Fruit fly (Drosophila melanogaster) whole organism, embryonic: ENCODE measurements around the gene CG3008.

ENCODE experiments used
- Antp ChIP-seq: fragments of 200-800 bp; sonication (Bioruptor generic); optimal IDR thresholded peaks from 3 replicates; lab custom pipeline; 2016; ENCODE audit warnings: missing biosample characterization, missing genetic modification characterization
- Atf-2 ChIP-seq: fragments of 200-800 bp; sonication (Bioruptor generic); optimal IDR thresholded peaks from 2 replicates; lab custom pipeline; 2016; ENCODE audit warnings: missing biosample characterization, missing genetic modification characterization
- Atf6 ChIP-seq: fragments of 200-800 bp; sonication (Bioruptor generic); IDR thresholded peaks from 2 replicates; pipeline ENCODE4 v1.3.6; 2022; ENCODE audit warnings: missing biosample characterization, missing genetic modification characterization
- BEAF-32 ChIP-seq: fragments of 200-800 bp; sonication (Bioruptor generic); optimal IDR thresholded peaks from 3 replicates; lab custom pipeline; 2017; ENCODE audit warnings: missing biosample characterization, missing genetic modification characterization, mild to moderate bottlenecking, moderate library complexity, missing genetic modification reagents
- BtbVII ChIP-seq: fragments of 200-800 bp; sonication (Bioruptor generic); optimal IDR thresholded peaks from 3 replicates; lab custom pipeline; 2017; ENCODE audit warnings: missing biosample characterization, mild to moderate bottlenecking, missing genetic modification characterization
- C15 ChIP-seq: fragments of 200-800 bp; sonication (Bioruptor generic); IDR thresholded peaks from 3 replicates; pipeline ENCODE4 v1.3.6; 2022; ENCODE audit warnings: missing biosample characterization, missing genetic modification characterization
- CG10543 ChIP-seq: fragments of 200-800 bp; sonication (Bioruptor generic); optimal IDR thresholded peaks from 3 replicates; lab custom pipeline; 2017; ENCODE audit warnings: missing biosample characterization, mild to moderate bottlenecking, missing genetic modification characterization, moderate library complexity
- CG1529 ChIP-seq: fragments of 200-800 bp; sonication (Bioruptor generic); optimal IDR thresholded peaks from 3 replicates; lab custom pipeline; 2018; ENCODE audit warnings: missing biosample characterization, missing genetic modification characterization
- CG17328 ChIP-seq: fragments of 200-800 bp; sonication (Bioruptor generic); IDR thresholded peaks from 2 replicates; pipeline ENCODE4 v1.3.6; 2022; ENCODE audit warnings: missing biosample characterization, missing genetic modification characterization
- CG18619 ChIP-seq: fragments of 200-800 bp; sonication (Bioruptor generic); optimal IDR thresholded peaks from 3 replicates; lab custom pipeline; 2017; ENCODE audit warnings: missing biosample characterization, mild to moderate bottlenecking, missing genetic modification characterization
- CG4820 ChIP-seq: fragments of 200-800 bp; sonication (Bioruptor generic); optimal IDR thresholded peaks from 3 replicates; lab custom pipeline; 2016; ENCODE audit warnings: missing biosample characterization, missing genetic modification characterization
- CG5180 ChIP-seq: fragments of 200-800 bp; sonication (Bioruptor generic); optimal IDR thresholded peaks from 3 replicates; lab custom pipeline; 2017; ENCODE audit warnings: missing biosample characterization, missing genetic modification characterization, mild to moderate bottlenecking, moderate library complexity, missing genetic modification reagents
- CG5953 ChIP-seq: fragments of 200-800 bp; sonication (Bioruptor generic); IDR thresholded peaks from 2 replicates; pipeline ENCODE4 v1.3.6; 2022; ENCODE audit warnings: missing biosample characterization, missing genetic modification characterization
- CG6272 ChIP-seq: fragments of 200-800 bp; sonication (Bioruptor generic); IDR thresholded peaks from 2 replicates; pipeline ENCODE4 v1.3.6; 2022; ENCODE audit warnings: missing biosample characterization, missing genetic modification characterization
- CG6791 ChIP-seq: fragments of 200-800 bp; sonication (Bioruptor generic); IDR thresholded peaks from 3 replicates; pipeline ENCODE4 v1.3.6; 2022; ENCODE audit warnings: missing biosample characterization, missing genetic modification characterization; ENCODE audit not compliant: partially characterized antibody
- CG7786 ChIP-seq: fragments of 200-800 bp; sonication (Bioruptor generic); optimal IDR thresholded peaks from 2 replicates; lab custom pipeline; 2016; ENCODE audit warnings: missing biosample characterization, missing genetic modification characterization
- CG8089 ChIP-seq: fragments of 200-800 bp; sonication (Bioruptor generic); optimal IDR thresholded peaks from 3 replicates; lab custom pipeline; 2016; ENCODE audit warnings: missing biosample characterization, missing genetic modification characterization
- CG8388 ChIP-seq: fragments of 200-800 bp; sonication (Bioruptor generic); optimal IDR thresholded peaks from 2 replicates; lab custom pipeline; 2019; ENCODE audit warnings: missing biosample characterization, mild to moderate bottlenecking, missing genetic modification characterization, moderate library complexity
- CG8944 ChIP-seq: fragments of 200-800 bp; sonication (Bioruptor generic); optimal IDR thresholded peaks from 3 replicates; lab custom pipeline; 2016; ENCODE audit warnings: missing biosample characterization, missing genetic modification characterization
- CkIIα-i1 ChIP-seq: fragments of 200-800 bp; sonication (Bioruptor generic); IDR thresholded peaks from 2 replicates; pipeline ENCODE4 v1.3.6; 2022; ENCODE audit warnings: missing biosample characterization, missing genetic modification characterization
- MBD-R2 ChIP-seq: fragments of 200-800 bp; sonication (Bioruptor generic); IDR thresholded peaks from 2 replicates; pipeline ENCODE4 v1.3.6; 2022; ENCODE audit warnings: missing biosample characterization, missing genetic modification characterization
- MESR4 ChIP-seq: fragments of 200-800 bp; sonication (Bioruptor generic); optimal IDR thresholded peaks from 2 replicates; lab custom pipeline; 2018; ENCODE audit warnings: missing biosample characterization, mild to moderate bottlenecking, missing genetic modification characterization, moderate library complexity
- Meics ChIP-seq: fragments of 200-800 bp; sonication (Bioruptor generic); optimal IDR thresholded peaks from 2 replicates; lab custom pipeline; 2017; ENCODE audit warnings: missing biosample characterization, mild to moderate bottlenecking, missing genetic modification characterization
- NC2α ChIP-seq: fragments of 200-800 bp; sonication (Bioruptor generic); optimal IDR thresholded peaks from 2 replicates; lab custom pipeline; 2016; ENCODE audit warnings: missing biosample characterization, missing genetic modification characterization
- NC2β ChIP-seq: fragments of 200-800 bp; sonication (Bioruptor generic); optimal IDR thresholded peaks from 2 replicates; lab custom pipeline; 2016; ENCODE audit warnings: missing biosample characterization, missing genetic modification characterization
- Oaz ChIP-seq: fragments of 200-800 bp; sonication (Bioruptor generic); IDR thresholded peaks from 2 replicates; pipeline ENCODE4 v1.3.6; 2022; ENCODE audit warnings: missing biosample characterization, missing genetic modification characterization
- Ptx1 ChIP-seq: fragments of 200-800 bp; sonication (Bioruptor generic); IDR thresholded peaks from 2 replicates; pipeline ENCODE4 v1.3.6; 2022; ENCODE audit warnings: missing biosample characterization, missing genetic modification characterization
- Side ChIP-seq: fragments of 200-800 bp; sonication (Bioruptor generic); optimal IDR thresholded peaks from 2 replicates; lab custom pipeline; 2016; ENCODE audit warnings: missing biosample characterization, missing genetic modification characterization
- Spps ChIP-seq: fragments of 200-800 bp; sonication (Bioruptor generic); optimal IDR thresholded peaks from 2 replicates; lab custom pipeline; 2018; ENCODE audit warnings: missing biosample characterization, mild to moderate bottlenecking, missing genetic modification characterization
- al ChIP-seq: fragments of 200-800 bp; sonication (Bioruptor generic); IDR thresholded peaks from 2 replicates; pipeline ENCODE4 v1.3.6; 2022; ENCODE audit warnings: missing biosample characterization, missing genetic modification characterization
- cas ChIP-seq: fragments of 200-800 bp; sonication (Bioruptor generic); IDR thresholded peaks from 2 replicates; pipeline ENCODE4 v1.3.6; 2022; ENCODE audit warnings: missing biosample characterization, missing genetic modification characterization
- crol ChIP-seq: fragments of 200-800 bp; sonication (Bioruptor generic); IDR thresholded peaks from 2 replicates; pipeline ENCODE4 v1.3.6; 2022; ENCODE audit warnings: missing biosample characterization, missing genetic modification characterization
- dan ChIP-seq: fragments of 200-800 bp; sonication (Bioruptor generic); IDR thresholded peaks from 2 replicates; pipeline ENCODE4 v1.3.6; 2022; ENCODE audit warnings: missing biosample characterization, missing genetic modification characterization
- ems ChIP-seq: fragments of 200-800 bp; sonication (Bioruptor generic); optimal IDR thresholded peaks from 3 replicates; lab custom pipeline; 2016; ENCODE audit warnings: missing biosample characterization, missing genetic modification characterization
- ewg ChIP-seq: fragments of 200-800 bp; sonication (Bioruptor generic); optimal IDR thresholded peaks from 3 replicates; lab custom pipeline; 2017; ENCODE audit warnings: mild to moderate bottlenecking, missing biosample characterization, missing genetic modification reagents, missing genetic modification characterization
- gfzf ChIP-seq: fragments of 200-800 bp; sonication (Bioruptor generic); optimal IDR thresholded peaks from 2 replicates; lab custom pipeline; 2016; ENCODE audit warnings: missing biosample characterization, mild to moderate bottlenecking, missing genetic modification characterization, moderate library complexity
- h ChIP-seq: fragments of >200 bp; optimal IDR thresholded peaks from 2 replicates; lab custom pipeline; 2017
- hth ChIP-seq: fragments of >200 bp; optimal IDR thresholded peaks from 2 replicates; lab custom pipeline; 2017; ENCODE audit warnings: inconsistent platforms
- jigr1 ChIP-seq: fragments of 200-800 bp; sonication (Bioruptor generic); IDR thresholded peaks from 3 replicates; pipeline ENCODE4 v1.3.6; 2022; ENCODE audit warnings: missing biosample characterization, missing genetic modification characterization
- maf-S ChIP-seq: fragments of 200-800 bp; sonication (Bioruptor generic); optimal IDR thresholded peaks from 2 replicates; lab custom pipeline; 2016; ENCODE audit warnings: missing biosample characterization, missing genetic modification characterization
- pros ChIP-seq: fragments of 200-800 bp; sonication (Bioruptor generic); optimal IDR thresholded peaks from 3 replicates; lab custom pipeline; 2019; ENCODE audit warnings: missing biosample characterization, mild to moderate bottlenecking, missing genetic modification characterization, moderate library complexity
- sens-2 ChIP-seq: fragments of 200-800 bp; sonication (Bioruptor generic); IDR thresholded peaks from 2 replicates; pipeline ENCODE4 v1.3.6; 2022; ENCODE audit warnings: missing biosample characterization, missing genetic modification characterization
- slou ChIP-seq: fragments of 200-800 bp; sonication (Bioruptor generic); optimal IDR thresholded peaks from 3 replicates; lab custom pipeline; 2016; ENCODE audit warnings: missing biosample characterization, missing genetic modification characterization
- sob ChIP-seq: fragments of 200-800 bp; sonication (Bioruptor generic); IDR thresholded peaks from 2 replicates; pipeline ENCODE4 v1.3.6; 2022; ENCODE audit warnings: missing biosample characterization, missing genetic modification characterization
- ssp ChIP-seq: fragments of 200-800 bp; sonication (Bioruptor generic); IDR thresholded peaks from 2 replicates; pipeline ENCODE4 v1.3.6; 2022; ENCODE audit warnings: missing biosample characterization, missing genetic modification characterization
- tup ChIP-seq: fragments of 200-800 bp; sonication (Bioruptor generic); optimal IDR thresholded peaks from 2 replicates; lab custom pipeline; 2016; ENCODE audit warnings: missing biosample characterization, mild to moderate bottlenecking, missing genetic modification characterization, moderate library complexity
- unpg ChIP-seq: fragments of 200-800 bp; sonication (Bioruptor generic); optimal IDR thresholded peaks from 3 replicates; lab custom pipeline; 2018; ENCODE audit warnings: missing biosample characterization, mild to moderate bottlenecking, missing genetic modification characterization, moderate library complexity
- vvl ChIP-seq: fragments of 200-800 bp; sonication (Bioruptor generic); IDR thresholded peaks from 2 replicates; pipeline ENCODE4 v1.3.6; 2022; ENCODE audit warnings: missing biosample characterization, missing genetic modification characterization

Gene CG3008

DNA sequence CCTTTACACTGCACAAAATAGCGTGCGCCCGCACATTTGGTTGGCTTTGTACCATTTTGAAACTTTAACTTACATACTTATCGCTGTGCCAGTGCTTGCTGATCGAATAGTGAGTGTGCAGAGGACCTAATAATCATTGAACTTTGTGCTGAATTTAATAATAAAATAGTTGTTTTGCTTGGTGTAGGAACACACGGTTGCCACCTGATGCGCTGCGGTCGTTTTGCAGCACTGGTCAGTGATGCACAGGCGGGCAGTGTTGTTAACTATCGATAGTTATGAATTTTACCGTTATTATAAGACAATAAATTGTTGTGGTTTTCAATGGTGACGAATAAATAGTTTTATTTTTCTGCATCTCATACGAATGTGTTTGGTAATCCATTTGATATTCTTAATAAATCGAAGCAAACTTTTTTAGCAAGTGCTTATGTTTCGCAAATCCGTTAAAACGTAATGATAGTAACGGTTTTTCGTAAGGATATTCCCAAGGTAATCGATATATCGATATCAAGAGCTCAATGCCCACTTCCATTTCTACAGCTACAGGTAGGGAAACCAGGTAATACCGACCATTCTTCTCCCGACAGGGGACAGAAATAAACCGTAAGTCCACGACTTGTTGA, 45.2 kb upstream of the CG3008 start, which contains the start of the genes tank and CG12194 (continued):
- peak; percentile 99 for TF ChIP-seq Atf6 (GFP tag; lab: Robert Waterston, UW)

DNA sequence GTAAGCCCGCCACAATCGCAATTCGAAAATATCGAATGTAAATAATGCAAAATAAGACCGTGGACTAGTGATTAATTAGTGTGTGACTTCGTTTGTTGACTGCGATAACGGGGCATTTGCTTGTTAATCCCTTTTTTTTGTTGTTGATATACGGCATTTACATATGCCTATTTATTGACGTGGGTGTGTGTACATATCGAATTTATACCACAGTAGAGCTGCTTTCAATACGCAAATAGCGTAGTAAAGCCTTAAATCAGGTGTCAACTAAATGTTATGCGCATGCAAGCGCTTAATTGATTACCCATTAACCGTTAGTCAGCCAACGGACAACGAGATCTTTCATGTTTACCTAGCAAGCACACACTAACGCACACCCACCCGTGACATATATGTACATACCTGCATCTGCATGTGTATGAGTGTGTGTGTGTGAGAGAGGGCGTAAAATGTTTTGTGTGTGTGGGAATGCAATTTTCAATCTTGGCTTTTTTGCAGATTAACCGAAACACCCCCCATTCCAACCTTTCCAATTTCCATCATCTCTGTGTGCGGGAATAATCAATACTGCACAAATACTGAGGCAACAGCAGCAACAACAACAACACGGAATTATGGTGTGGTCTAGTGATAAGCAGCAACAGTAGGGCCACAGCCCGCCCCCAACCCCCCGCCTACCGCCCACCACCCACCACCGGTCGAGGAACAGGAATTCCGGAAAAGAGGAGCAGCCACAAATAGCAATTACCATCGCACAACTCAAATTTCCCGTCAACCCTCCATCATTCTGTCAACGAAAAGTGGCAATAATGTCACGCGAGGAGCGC, 44.4 kb upstream of the CG3008 start:
- TF ChIP-seq hth (lab: Kevin White, UChicago) (no peak), CG7786 (GFP tag; lab: Kevin White, UChicago) (no peak), BtbVII (GFP tag; lab: Kevin White, UChicago) (no peak), CG18619 (GFP tag; lab: Kevin White, UChicago) (no peak), maf-S (GFP tag; lab: Kevin White, UChicago) (peak; percentile 10), ewg (GFP tag; lab: Kevin White, UChicago) (peak; percentile 1), NC2β (GFP tag; lab: Kevin White, UChicago) (no peak), Spps (tag; lab: Kevin White, UChicago) (peak; percentile 5), CG8089 (no peak), CkIIα-i1 (no peak), unpg (GFP tag; lab: Kevin White, UChicago) (peak; percentile 25), dan (GFP tag; lab: Robert Waterston, UW) (no peak), CG6791 (GFP tag; lab: Robert Waterston, UW) (no peak), sob (GFP tag; lab: Robert Waterston, UW) (0 out of 2 replicates have a peak, but pooled peaks have one; percentile 38), CG5180 (GFP tag; lab: Kevin White, UChicago) (peak; percentile 60), Side (GFP tag; lab: Kevin White, UChicago) (no peak), sens-2 (GFP tag; lab: Robert Waterston, UW) (peak; percentile 36; the same call in 1 of the 2 replicates), CG8388 (GFP tag; lab: Kevin White, UChicago) (peak; percentile 33), cas (GFP tag; lab: Robert Waterston, UW) (no peak), CG4820 (GFP tag; lab: Kevin White, UChicago) (no peak), C15 (GFP tag; lab: Robert Waterston, UW) (no peak), ssp (GFP tag; lab: Robert Waterston, UW) (no peak), BEAF-32 (GFP tag; lab: Kevin White, UChicago) (no peak), MESR4 (GFP tag; lab: Kevin White, UChicago) (no peak), CG10543 (peak; percentile 32), al (GFP tag; lab: Robert Waterston, UW) (no peak), vvl (no peak), CG1529 (GFP tag; lab: Kevin White, UChicago) (peak; percentile 42), CG8944 (GFP tag; lab: Kevin White, UChicago) (no peak), slou (GFP tag; lab: Kevin White, UChicago) (no peak), CG6272 (GFP tag; lab: Robert Waterston, UW) (no peak), Atf-2 (peak; percentile 13), Antp (GFP tag; lab: Kevin White, UChicago) (no peak), Oaz (GFP tag; lab: Robert Waterston, UW) (no peak), CG17328 (GFP tag; lab: Robert Waterston, UW) (no peak), jigr1 (GFP tag; lab: Robert Waterston, UW) (no peak), NC2α (no peak), pros (GFP tag; lab: Kevin White, UChicago) (no peak), crol (GFP tag; lab: Robert Waterston, UW) (peak; percentile 56; the same call in 1 of the 2 replicates), tup (GFP tag; lab: Kevin White, UChicago) (peak; percentile 3), MBD-R2 (peak; percentile 33; the same call in 1 of the 2 replicates), ems (GFP tag; lab: Kevin White, UChicago) (no peak), Meics (GFP tag; lab: Kevin White, UChicago) (no peak), gfzf (GFP tag; lab: Kevin White, UChicago) (no peak), h (lab: Kevin White, UChicago) (no peak), Ptx1 (GFP tag; lab: Robert Waterston, UW) (no peak), CG5953 (GFP tag; lab: Robert Waterston, UW) (peak; percentile 43; the same call in 1 of the 2 replicates)
